Worm (Caenorhabditis elegans) whole organism, L1 larva: Measurements from ENCODE around the gene tsfm-1.

ENCODE experiments used
- C16A3.4 ChIP-seq: fragments of 150-350 bp; optimal IDR thresholded peaks from 2 replicates; lab custom pipeline; 2014; ENCODE audit warnings: missing biosample characterization, missing genetic modification characterization
- C34B4.2 ChIP-seq: sonication (generic microtip); optimal IDR thresholded peaks from 2 replicates; lab custom pipeline; 2017; ENCODE audit warnings: mild to moderate bottlenecking, missing genetic modification characterization, missing compliant biosample characterization
- Y116A8C.19 ChIP-seq: sonication (generic microtip); optimal IDR thresholded peaks from 2 replicates; lab custom pipeline; 2016; ENCODE audit warnings: missing compliant biosample characterization, missing genetic modification characterization, borderline replicate concordance
- aha-1 ChIP-seq: fragments of 150-350 bp; optimal IDR thresholded peaks from 2 replicates; lab custom pipeline; 2014; ENCODE audit warnings: missing biosample characterization, missing genetic modification characterization
- aly-2 ChIP-seq: fragments of 150-350 bp; optimal IDR thresholded peaks from 2 replicates; lab custom pipeline; 2014; ENCODE audit warnings: missing biosample characterization, missing genetic modification characterization
- ama-1 ChIP-seq: fragments of 150-350 bp; optimal IDR thresholded peaks from 2 replicates; lab custom pipeline; 2014
- blmp-1 ChIP-seq: fragments of 150-350 bp; optimal IDR thresholded peaks from 2 replicates; lab custom pipeline; 2014; ENCODE audit warnings: missing biosample characterization, missing genetic modification characterization
- ceh-63 ChIP-seq: fragments of 200-800 bp; sonication (Bioruptor generic); optimal IDR thresholded peaks from 2 replicates; lab custom pipeline; 2018; ENCODE audit warnings: mild to moderate bottlenecking, missing genetic modification characterization, missing compliant biosample characterization
- ceh-8 ChIP-seq: fragments of 200-800 bp; sonication (Bioruptor generic); optimal IDR thresholded peaks from 2 replicates; lab custom pipeline; 2018; ENCODE audit warnings: mild to moderate bottlenecking, missing genetic modification characterization, moderate library complexity, missing compliant biosample characterization
- ceh-82 ChIP-seq, 3 experiments: fragments of 150-350 bp in 1 of 3; sonication (generic microtip) in 2 of 3; optimal IDR thresholded peaks; 2 replicates each; lab custom pipeline; 2014 to 2017; ENCODE audit warnings: missing biosample characterization in 3 of 3, missing genetic modification characterization in 3 of 3
- ces-1 ChIP-seq: fragments of 150-350 bp; optimal IDR thresholded peaks from 2 replicates; lab custom pipeline; 2014; ENCODE audit warnings: missing biosample characterization, missing genetic modification reagents, missing genetic modification characterization
- efl-3 ChIP-seq: fragments of 200-800 bp; sonication (Bioruptor generic); optimal IDR thresholded peaks from 2 replicates; lab custom pipeline; 2018; ENCODE audit warnings: mild to moderate bottlenecking, missing genetic modification characterization, missing compliant biosample characterization
- egl-13 ChIP-seq: sonication (generic microtip); optimal IDR thresholded peaks from 2 replicates; lab custom pipeline; 2016; ENCODE audit warnings: missing genotype, missing genetic modification reagents, missing genetic modification characterization, missing compliant biosample characterization
- egl-27 ChIP-seq, 2 experiments: fragments of 150-350 bp in 1 of 2; sonication (generic microtip); optimal IDR thresholded peaks; 3 replicates each; lab custom pipeline; 2017 to 2018; ENCODE audit warnings: missing biosample characterization in 2 of 2, missing genetic modification characterization in 2 of 2, missing genetic modification reagents in 2 of 2
- ets-5 ChIP-seq: fragments of 200-800 bp; sonication (Bioruptor generic); IDR thresholded peaks from 2 replicates; pipeline ENCODE4 v1.3.6; 2022; ENCODE audit warnings: missing genetic modification characterization, missing compliant biosample characterization
- fkh-8 ChIP-seq: sonication (generic microtip); optimal IDR thresholded peaks from 2 replicates; lab custom pipeline; 2016; ENCODE audit warnings: mild to moderate bottlenecking, missing genetic modification characterization, missing compliant biosample characterization
- fos-1 ChIP-seq: fragments of 150-350 bp; optimal IDR thresholded peaks from 2 replicates; lab custom pipeline; 2014; ENCODE audit warnings: missing biosample characterization, missing genetic modification characterization
- grh-1 ChIP-seq: fragments of 200-800 bp; sonication (Bioruptor generic); IDR thresholded peaks from 2 replicates; pipeline ENCODE4 v1.3.6; 2022; ENCODE audit warnings: missing genetic modification reagents, missing genetic modification characterization, missing compliant biosample characterization
- hlh-17 ChIP-seq: fragments of 200-800 bp; sonication (Bioruptor generic); optimal IDR thresholded peaks from 2 replicates; lab custom pipeline; 2018; ENCODE audit warnings: missing genetic modification characterization, mild to moderate bottlenecking, missing compliant biosample characterization, moderate library complexity, borderline replicate concordance
- irx-1 ChIP-seq: sonication (generic microtip); optimal IDR thresholded peaks from 2 replicates; lab custom pipeline; 2016; ENCODE audit warnings: missing genetic modification characterization, missing compliant biosample characterization
- jun-1 ChIP-seq: fragments of 150-350 bp; optimal IDR thresholded peaks from 2 replicates; lab custom pipeline; 2014; ENCODE audit warnings: missing biosample characterization, missing genetic modification reagents, missing genetic modification characterization
- lin-13 ChIP-seq: fragments of 150-350 bp; optimal IDR thresholded peaks from 2 replicates; lab custom pipeline; 2014; ENCODE audit warnings: missing biosample characterization, missing genetic modification reagents, missing genetic modification characterization
- lin-14 ChIP-seq: fragments of 200-800 bp; sonication (Bioruptor generic); optimal IDR thresholded peaks from 2 replicates; lab custom pipeline; 2018; ENCODE audit warnings: mild to moderate bottlenecking, missing genetic modification characterization, moderate library complexity, missing compliant biosample characterization
- lin-35 ChIP-seq, 2 experiments: fragments of 150-350 bp; optimal IDR thresholded peaks; 2 replicates each; lab custom pipeline; 2014; ENCODE audit warnings: missing biosample characterization in 2 of 2, missing genetic modification characterization in 2 of 2, missing genetic modification reagents in 2 of 2
- lir-3 ChIP-seq: sonication (generic microtip); optimal IDR thresholded peaks from 2 replicates; lab custom pipeline; 2016; ENCODE audit warnings: mild to moderate bottlenecking, missing genetic modification characterization, moderate library complexity, missing compliant biosample characterization; ENCODE audit not compliant: poor library complexity
- mab-9 ChIP-seq: fragments of 200-800 bp; sonication (Bioruptor generic); IDR thresholded peaks from 2 replicates; pipeline ENCODE4 v1.3.6; 2022; ENCODE audit warnings: missing genetic modification reagents, missing genetic modification characterization, missing compliant biosample characterization
- mdl-1 ChIP-seq, 2 experiments: fragments of 150-350 bp; optimal IDR thresholded peaks; 2 replicates each; lab custom pipeline; 2014 to 2017; ENCODE audit warnings: missing biosample characterization in 2 of 2, missing genetic modification characterization in 2 of 2, inconsistent platforms in 1 of 2
- mef-2 ChIP-seq: fragments of 150-350 bp; optimal IDR thresholded peaks from 2 replicates; lab custom pipeline; 2014; ENCODE audit warnings: missing biosample characterization, missing genetic modification characterization
- mep-1 ChIP-seq: fragments of 150-350 bp; optimal IDR thresholded peaks from 2 replicates; lab custom pipeline; 2014; ENCODE audit warnings: missing biosample characterization, missing genetic modification characterization
- nhr-11 ChIP-seq: fragments of 150-350 bp; optimal IDR thresholded peaks from 2 replicates; lab custom pipeline; 2014; ENCODE audit warnings: missing biosample characterization, missing genetic modification characterization
- nhr-12 ChIP-seq: sonication (generic microtip); optimal IDR thresholded peaks from 2 replicates; lab custom pipeline; 2017; ENCODE audit warnings: missing biosample characterization, missing genetic modification characterization
- nhr-20 ChIP-seq: sonication (generic microtip); optimal IDR thresholded peaks from 2 replicates; lab custom pipeline; 2016; ENCODE audit warnings: mild to moderate bottlenecking, missing genetic modification characterization, missing compliant biosample characterization
- nhr-237 ChIP-seq: fragments of 150-350 bp; optimal IDR thresholded peaks from 2 replicates; lab custom pipeline; 2014; ENCODE audit warnings: missing biosample characterization, missing genetic modification characterization
- nhr-28 ChIP-seq: fragments of 150-350 bp; optimal IDR thresholded peaks from 2 replicates; lab custom pipeline; 2014; ENCODE audit warnings: missing biosample characterization, missing genetic modification characterization
- nhr-47 ChIP-seq: sonication (generic microtip); optimal IDR thresholded peaks from 2 replicates; lab custom pipeline; 2016; ENCODE audit warnings: mild to moderate bottlenecking, missing genetic modification characterization, moderate library complexity, missing compliant biosample characterization
- nhr-71 ChIP-seq: sonication (generic microtip); optimal IDR thresholded peaks from 2 replicates; lab custom pipeline; 2016; ENCODE audit warnings: mild to moderate bottlenecking, missing genetic modification characterization, moderate library complexity, missing compliant biosample characterization
- nhr-76 ChIP-seq: sonication (generic microtip); optimal IDR thresholded peaks from 2 replicates; lab custom pipeline; 2017; ENCODE audit warnings: missing biosample characterization, missing genetic modification characterization
- nhr-77 ChIP-seq: fragments of 150-350 bp; optimal IDR thresholded peaks from 2 replicates; lab custom pipeline; 2014; ENCODE audit warnings: missing biosample characterization, missing genetic modification characterization
- pax-3 ChIP-seq: fragments of 200-800 bp; sonication (Bioruptor generic); optimal IDR thresholded peaks from 2 replicates; lab custom pipeline; 2018; ENCODE audit warnings: mild to moderate bottlenecking, missing genetic modification characterization, moderate library complexity, missing compliant biosample characterization
- rnt-1 ChIP-seq: sonication (generic microtip); optimal IDR thresholded peaks from 2 replicates; lab custom pipeline; 2016; ENCODE audit warnings: mild to moderate bottlenecking, missing genetic modification characterization, moderate library complexity, missing compliant biosample characterization
- swsn-7 ChIP-seq: sonication (generic microtip); optimal IDR thresholded peaks from 2 replicates; lab custom pipeline; 2016; ENCODE audit warnings: missing genetic modification characterization, missing compliant biosample characterization
- unc-62 ChIP-seq: fragments of 150-350 bp; optimal IDR thresholded peaks from 2 replicates; lab custom pipeline; 2014; ENCODE audit warnings: missing biosample characterization, missing genetic modification reagents, missing genetic modification characterization
- unc-86 ChIP-seq: sonication (generic microtip); optimal IDR thresholded peaks from 2 replicates; lab custom pipeline; 2016; ENCODE audit warnings: missing genetic modification characterization, missing compliant biosample characterization
- vab-15 ChIP-seq: sonication (generic microtip); optimal IDR thresholded peaks from 2 replicates; lab custom pipeline; 2017; ENCODE audit warnings: missing genotype, mild to moderate bottlenecking, missing genetic modification characterization, missing compliant biosample characterization
- zag-1 ChIP-seq: fragments of 150-350 bp; optimal IDR thresholded peaks from 2 replicates; lab custom pipeline; 2014; ENCODE audit warnings: missing biosample characterization, missing genetic modification characterization
- ztf-11 ChIP-seq, 2 experiments: sonication (generic microtip); optimal IDR thresholded peaks; 2 replicates each; lab custom pipeline; 2016 to 2017; ENCODE audit warnings: missing genetic modification characterization in 2 of 2, missing biosample characterization in 1 of 2, missing compliant biosample characterization in 1 of 2
- ztf-4 ChIP-seq: fragments of 150-350 bp; optimal IDR thresholded peaks from 2 replicates; lab custom pipeline; 2014; ENCODE audit warnings: missing biosample characterization, missing genetic modification characterization

Gene tsfm-1

ce11 chrV:12291587-12291986 is 20.2 kb upstream of the tsfm-1 start, which contains the start of the genes srpa-68 and srh-16 (continued):
- peak; percentile 58 for TF ChIP-seq fos-1 (tag; lab: Kevin White, UChicago)
- TF ChIP-seq zag-1 (tag; lab: Kevin White, UChicago), result no peak
- TF ChIP-seq irx-1 (tag; lab: Kevin White, UChicago), result peak; percentile 90
- TF ChIP-seq aha-1, result peak; percentile 27
- peak; percentile 12 for TF ChIP-seq nhr-28 (tag; lab: Kevin White, UChicago)
- peak; percentile 89 for TF ChIP-seq ceh-8 (GFP tag; lab: Kevin White, UChicago)
- peak; percentile 71 to 80 for TF ChIP-seq ztf-11 (tag; optimal IDR thresholded peaks at IDR 0.05; lab: Kevin White, UChicago)
- TF ChIP-seq aly-2 (tag; lab: Kevin White, UChicago), result peak; percentile 82
- TF ChIP-seq efl-3 (GFP tag; lab: Kevin White, UChicago), result peak; percentile 36
- no peak for TF ChIP-seq ces-1 (GFP tag; lab: Kevin White, UChicago)
- peak; percentile 73 for TF ChIP-seq lin-13 (GFP tag; lab: Kevin White, UChicago)
- TF ChIP-seq unc-86, result peak; percentile 87
- TF ChIP-seq mef-2 (tag; lab: Kevin White, UChicago), result peak; percentile 5
- peak; percentile 72 for TF ChIP-seq blmp-1 (tag; lab: Kevin White, UChicago)
- peak; percentile 91 for TF ChIP-seq nhr-11 (tag; lab: Kevin White, UChicago)
- no peak for TF ChIP-seq nhr-12
- TF ChIP-seq ceh-63 (GFP tag; lab: Kevin White, UChicago), result no peak
- peak; percentile 67 for TF ChIP-seq ama-1 (lab: Kevin White, UChicago)
- no peak for TF ChIP-seq hlh-17 (GFP tag; lab: Kevin White, UChicago)
- peak; percentile 88 for TF ChIP-seq egl-13 (tag; lab: Kevin White, UChicago)
- TF ChIP-seq lin-14, result peak; percentile 89
- no peak for TF ChIP-seq unc-62 (GFP tag; lab: Kevin White, UChicago)
- no peak for TF ChIP-seq ets-5 (GFP tag; lab: Robert Waterston, UW)
- no peak for TF ChIP-seq nhr-76 (tag; lab: Kevin White, UChicago)
- peak; percentile 76 for TF ChIP-seq fkh-8 (tag; lab: Kevin White, UChicago)
- peak; percentile 91 for TF ChIP-seq nhr-20 (tag; lab: Kevin White, UChicago)
- TF ChIP-seq nhr-47, result peak; percentile 96
- peak; percentile 77 for TF ChIP-seq nhr-77 (tag; lab: Kevin White, UChicago)
- peak in 1 of 2 experiments; percentile 77 for TF ChIP-seq mdl-1 (tag; optimal IDR thresholded peaks at IDR 0.05; lab: Kevin White, UChicago)
- TF ChIP-seq nhr-237 (tag; lab: Kevin White, UChicago), result peak; percentile 38
- TF ChIP-seq nhr-71 (tag; lab: Kevin White, UChicago), result peak; percentile 95
- peak; percentile 59 for TF ChIP-seq ztf-4 (tag; lab: Kevin White, UChicago)
- TF ChIP-seq pax-3 (tag; lab: Kevin White, UChicago), result peak; percentile 91
- TF ChIP-seq C34B4.2 (tag; lab: Kevin White, UChicago), result no peak
- peak; percentile 96 for TF ChIP-seq mep-1 (tag; lab: Kevin White, UChicago)
- TF ChIP-seq egl-27 (tag; optimal IDR thresholded peaks at IDR 0.05; lab: Kevin White, UChicago), result no peak
- peak; percentile 68 for TF ChIP-seq lir-3 (tag; lab: Kevin White, UChicago)
- TF ChIP-seq ceh-82 (tag; optimal IDR thresholded peaks at IDR 0.05; lab: Kevin White, UChicago), result peak; percentile 91 to 93 (median 93)
- TF ChIP-seq jun-1 (tag; lab: Kevin White, UChicago), result peak; percentile 78
- TF ChIP-seq C16A3.4 (tag; lab: Kevin White, UChicago), result peak; percentile 93
- TF ChIP-seq vab-15 (tag; lab: Kevin White, UChicago), result no peak
- peak; percentile 87 for TF ChIP-seq mab-9 (GFP tag; lab: Robert Waterston, UW)
- TF ChIP-seq rnt-1, result peak; percentile 97
- TF ChIP-seq lin-35 (GFP tag; optimal IDR thresholded peaks at IDR 0.05; lab: Kevin White, UChicago), result peak; percentile 96 to 99
- TF ChIP-seq swsn-7 (tag; lab: Kevin White, UChicago), result peak; percentile 93
- TF ChIP-seq grh-1 (GFP tag; lab: Robert Waterston, UW), result peak; percentile 93
- no peak for TF ChIP-seq Y116A8C.19 (tag; lab: Kevin White, UChicago)
